Worm (Caenorhabditis elegans): Measurements from ENCODE around the gene tag-244.

- TF ChIP-seq cog-1 (tag; optimal IDR thresholded peaks at IDR 0.05) (no peak), ztf-29 (GFP tag; IDR thresholded peaks at IDR 0.05) (no peak)
These were observed 50.1 kb downstream of the tag-244 start for ce11 chrIV:1600784-1601183.

Measured in whole organism, midembryonic.